Fruit fly (Drosophila melanogaster): ENCODE results near the gene CG9109.

Gene CG9109

dm6 chr2L:6050575-6050974 is 16.4 kb upstream of the CG9109 start, which contains the start of gene CG9135 (continued):
- peak; percentile 100 for TF ChIP-seq CG6791 (GFP tag; IDR thresholded peaks at IDR 0.05; ENCODE audit: partially characterized antibody)
- no peak for TF ChIP-seq ftz-f1 (GFP tag; optimal IDR thresholded peaks at IDR 0.05)
- peak; percentile 98 for TF ChIP-seq hbn (GFP tag; IDR thresholded peaks at IDR 0.05; ENCODE audit: partially characterized antibody)
- peak; percentile 9 for TF ChIP-seq Fer3 (tag; optimal IDR thresholded peaks at IDR 0.05)
- TF ChIP-seq CG15514 (GFP tag; optimal IDR thresholded peaks at IDR 0.05): peak; percentile 58
- TF ChIP-seq HLH4C (GFP tag; IDR thresholded peaks at IDR 0.05; ENCODE audit: partially characterized antibody): peak; percentile 99
- peak; percentile 99 for TF ChIP-seq tna (GFP tag; IDR thresholded peaks at IDR 0.05; ENCODE audit: partially characterized antibody)
- peak; percentile 70 for TF ChIP-seq Dp (GFP tag; optimal IDR thresholded peaks at IDR 0.05)
- TF ChIP-seq stc (GFP tag; IDR thresholded peaks at IDR 0.05): no peak
- TF ChIP-seq CG16813 (GFP tag; IDR thresholded peaks at IDR 0.05; ENCODE audit: partially characterized antibody): peak; percentile 99
- peak; percentile 99 for TF ChIP-seq zen2 (GFP tag; IDR thresholded peaks at IDR 0.05; ENCODE audit: partially characterized antibody)
- peak; percentile 19 for TF ChIP-seq CG10267 (tag; optimal IDR thresholded peaks at IDR 0.05)
- peak; percentile 98 for TF ChIP-seq sna (GFP tag; IDR thresholded peaks at IDR 0.05; ENCODE audit: partially characterized antibody)
- peak; percentile 59; the same call in 1 of the 2 replicates for TF ChIP-seq CG9932 (GFP tag; IDR thresholded peaks at IDR 0.05)
- TF ChIP-seq E2f2 (GFP tag; IDR thresholded peaks at IDR 0.05): peak; percentile 72
- TF ChIP-seq luna (GFP tag; optimal IDR thresholded peaks at IDR 0.05): peak; percentile 6
- TF ChIP-seq Rx (GFP tag; IDR thresholded peaks at IDR 0.05): no peak
- no peak for TF ChIP-seq vfl (GFP tag; optimal IDR thresholded peaks at IDR 0.05)
- TF ChIP-seq CG30020 (tag; optimal IDR thresholded peaks at IDR 0.05): peak; percentile 72
- TF ChIP-seq CG7556 (GFP tag; optimal IDR thresholded peaks at IDR 0.05): no peak
- no peak for TF ChIP-seq CG8478 (optimal IDR thresholded peaks at IDR 0.05)
- peak; percentile 59 for TF ChIP-seq row (GFP tag; IDR thresholded peaks at IDR 0.05)
- TF ChIP-seq CG6854 (GFP tag; optimal IDR thresholded peaks at IDR 0.05): no peak
- peak; percentile 69; the same call in 1 of the 2 replicates for TF ChIP-seq CkIIα-i1 (GFP tag; IDR thresholded peaks at IDR 0.05)
- peak; percentile 35 for TF ChIP-seq Dek (tag; optimal IDR thresholded peaks at IDR 0.05)
- peak; percentile 84 for TF ChIP-seq ssp (GFP tag; IDR thresholded peaks at IDR 0.05)
- peak; percentile 94 for TF ChIP-seq CG7357 (GFP tag; IDR thresholded peaks at IDR 0.05)
- peak; percentile 86 for TF ChIP-seq pzg (GFP tag; optimal IDR thresholded peaks at IDR 0.05)
- TF ChIP-seq zen (tag; optimal IDR thresholded peaks at IDR 0.05): peak; percentile 56
- peak; percentile 60 for TF ChIP-seq CG3995 (GFP tag; optimal IDR thresholded peaks at IDR 0.05)
- peak; percentile 99 for TF ChIP-seq vnd (GFP tag; IDR thresholded peaks at IDR 0.05; ENCODE audit: partially characterized antibody)
- TF ChIP-seq inv (GFP tag; IDR thresholded peaks at IDR 0.05; ENCODE audit: partially characterized antibody): peak; percentile 98
- TF ChIP-seq gt (GFP tag; IDR thresholded peaks at IDR 0.05): no peak
- peak; percentile 32 for TF ChIP-seq MESR4 (GFP tag; optimal IDR thresholded peaks at IDR 0.05)
- no peak for TF ChIP-seq p53 (GFP tag; optimal IDR thresholded peaks at IDR 0.05)
- TF ChIP-seq B-H2 (GFP tag; optimal IDR thresholded peaks at IDR 0.05): peak; percentile 11
- no peak for TF ChIP-seq CG1832 (GFP tag; optimal IDR thresholded peaks at IDR 0.05)

- 0 out of 2 replicates have a peak, but pooled peaks have one; percentile 12 for TF ChIP-seq amos (GFP tag; IDR thresholded peaks at IDR 0.05; ENCODE audit: partially characterized antibody)
- peak; percentile 85 for TF ChIP-seq MBD-R2 (GFP tag; IDR thresholded peaks at IDR 0.05)
- TF ChIP-seq CG11696 (GFP tag; IDR thresholded peaks at IDR 0.05): no peak
- peak; percentile 40; the same call in 1 of the 2 replicates for TF ChIP-seq sna (GFP tag; IDR thresholded peaks at IDR 0.05; ENCODE audit: partially characterized antibody)
- no peak for TF ChIP-seq CG8765 (GFP tag; IDR thresholded peaks at IDR 0.05)
- TF ChIP-seq Opbp (GFP tag; IDR thresholded peaks at IDR 0.05; ENCODE audit: partially characterized antibody): peak; percentile 43; the same call in 1 of the 3 replicates
- TF ChIP-seq bbx (GFP tag; IDR thresholded peaks at IDR 0.05; ENCODE audit: partially characterized antibody): peak; percentile 40; the same call in 1 of the 2 replicates
- TF ChIP-seq Sry-δ (GFP tag; optimal IDR thresholded peaks at IDR 0.05): peak; percentile 33
- no peak for TF ChIP-seq Stat92E (GFP tag; optimal IDR thresholded peaks at IDR 0.05)
- TF ChIP-seq pzg (GFP tag; optimal IDR thresholded peaks at IDR 0.05): peak; percentile 42
- TF ChIP-seq CG34224 (GFP tag; IDR thresholded peaks at IDR 0.05; ENCODE audit: partially characterized antibody): 0 out of 3 replicates have a peak, but pooled peaks have one; percentile 15
- TF ChIP-seq Dip3 (GFP tag; optimal IDR thresholded peaks at IDR 0.05): no peak
- peak; percentile 22; the same call in 2 of the 3 replicates for TF ChIP-seq CG16813 (GFP tag; IDR thresholded peaks at IDR 0.05; ENCODE audit: partially characterized antibody)
- TF ChIP-seq CG15601 (tag; optimal IDR thresholded peaks at IDR 0.05): no peak
- TF ChIP-seq CG6254 (GFP tag; optimal IDR thresholded peaks at IDR 0.05): peak; percentile 76
- no peak for TF ChIP-seq CG9817 (tag; optimal IDR thresholded peaks at IDR 0.05)
Observed at dm6 chr2L:6048542-6048941, 14.3 kb upstream of the CG9109 start, which contains the start of the genes CG34179 and slmo. Gene CG34179, minus strand, starts transcription at chr2L:6048706. Gene slmo, minus strand, starts transcription at chr2L:6048706.
